Worm (Caenorhabditis elegans) whole organism, late embryonic: ENCODE data around the gene idpb-5.

Source experiments
- C08G9.2 ChIP-seq: sonication (generic microtip); optimal IDR thresholded peaks from 2 replicates; lab custom pipeline; 2016; ENCODE audit warnings: mild to moderate bottlenecking, missing genetic modification characterization, moderate library complexity, missing compliant biosample characterization
- C38D4.7 ChIP-seq: fragments of 200-800 bp; sonication (Bioruptor generic); optimal IDR thresholded peaks from 2 replicates; lab custom pipeline; 2018; ENCODE audit warnings: mild to moderate bottlenecking, missing genetic modification characterization, moderate library complexity, missing compliant biosample characterization
- F13H6.1 ChIP-seq: sonication (generic microtip); optimal IDR thresholded peaks from 2 replicates; lab custom pipeline; 2016; ENCODE audit warnings: missing genetic modification characterization, missing compliant biosample characterization
- T23F11.4 ChIP-seq: fragments of 200-800 bp; sonication (Bioruptor generic); optimal IDR thresholded peaks from 2 replicates; lab custom pipeline; 2018; ENCODE audit warnings: mild to moderate bottlenecking, missing genetic modification characterization, missing compliant biosample characterization
- Y22D7AL.16 ChIP-seq: sonication (generic microtip); optimal IDR thresholded peaks from 2 replicates; lab custom pipeline; 2016; ENCODE audit warnings: missing genetic modification characterization, missing compliant biosample characterization
- ahr-1 ChIP-seq: sonication (generic microtip); optimal IDR thresholded peaks from 2 replicates; lab custom pipeline; 2016; ENCODE audit warnings: missing genetic modification characterization, missing compliant biosample characterization
- ama-1 ChIP-seq: fragments of 150-350 bp; optimal IDR thresholded peaks from 2 replicates; lab custom pipeline; 2014
- ceh-18 ChIP-seq: sonication (generic microtip); optimal IDR thresholded peaks from 2 replicates; lab custom pipeline; 2016; ENCODE audit warnings: missing genetic modification characterization, missing compliant biosample characterization
- ceh-19 ChIP-seq: fragments of 200-800 bp; sonication (Bioruptor generic); optimal IDR thresholded peaks from 2 replicates; lab custom pipeline; 2018; ENCODE audit warnings: mild to moderate bottlenecking, missing genetic modification characterization, missing compliant biosample characterization
- ceh-2 ChIP-seq: sonication (generic microtip); optimal IDR thresholded peaks from 2 replicates; lab custom pipeline; 2016; ENCODE audit warnings: missing genotype, missing genetic modification characterization, missing compliant biosample characterization
- ceh-31 ChIP-seq: sonication (generic microtip); optimal IDR thresholded peaks from 2 replicates; lab custom pipeline; 2016; ENCODE audit warnings: missing genetic modification characterization, missing compliant biosample characterization
- ceh-6 ChIP-seq: fragments of 200-800 bp; sonication (Bioruptor generic); optimal IDR thresholded peaks from 2 replicates; lab custom pipeline; 2018; ENCODE audit warnings: mild to moderate bottlenecking, missing genetic modification characterization, missing compliant biosample characterization
- ceh-9 ChIP-seq: sonication (generic microtip); optimal IDR thresholded peaks from 2 replicates; lab custom pipeline; 2016; ENCODE audit warnings: mild to moderate bottlenecking, missing genetic modification characterization, inconsistent platforms, missing compliant biosample characterization
- elt-2 ChIP-seq: sonication (generic microtip); optimal IDR thresholded peaks from 2 replicates; lab custom pipeline; 2016; ENCODE audit warnings: missing genetic modification reagents, missing genetic modification characterization, missing compliant biosample characterization
- elt-4 ChIP-seq: sonication (generic microtip); optimal IDR thresholded peaks from 2 replicates; lab custom pipeline; 2016; ENCODE audit warnings: missing genetic modification characterization, missing compliant biosample characterization
- fax-1 ChIP-seq: sonication (generic microtip); optimal IDR thresholded peaks from 2 replicates; lab custom pipeline; 2016; ENCODE audit warnings: missing genotype, missing genetic modification characterization, missing compliant biosample characterization
- fkh-6 ChIP-seq: sonication (generic microtip); optimal IDR thresholded peaks from 2 replicates; lab custom pipeline; 2016; ENCODE audit warnings: missing genetic modification characterization, missing compliant biosample characterization
- hlh-13 ChIP-seq: fragments of 200-800 bp; sonication (Bioruptor generic); optimal IDR thresholded peaks from 2 replicates; lab custom pipeline; 2018; ENCODE audit warnings: mild to moderate bottlenecking, missing genetic modification characterization, missing compliant biosample characterization
- lin-11 ChIP-seq: fragments of 200-800 bp; sonication (Bioruptor generic); optimal IDR thresholded peaks from 2 replicates; lab custom pipeline; 2018; ENCODE audit warnings: mild to moderate bottlenecking, missing genetic modification characterization, missing compliant biosample characterization
- madf-2 ChIP-seq: sonication (generic microtip); optimal IDR thresholded peaks from 2 replicates; lab custom pipeline; 2017; ENCODE audit warnings: missing genetic modification characterization, missing compliant biosample characterization
- mec-3 ChIP-seq: sonication (generic microtip); optimal IDR thresholded peaks from 2 replicates; lab custom pipeline; 2016; ENCODE audit warnings: borderline replicate concordance, missing genetic modification characterization, missing compliant biosample characterization
- nhr-11 ChIP-seq: fragments of 150-350 bp; optimal IDR thresholded peaks from 2 replicates; lab custom pipeline; 2014; ENCODE audit warnings: missing biosample characterization, missing genetic modification characterization
- npax-4 ChIP-seq: sonication (generic microtip); optimal IDR thresholded peaks from 2 replicates; lab custom pipeline; 2016; ENCODE audit warnings: missing genetic modification characterization, missing compliant biosample characterization
- pag-3 ChIP-seq: sonication (generic microtip); optimal IDR thresholded peaks from 2 replicates; lab custom pipeline; 2016; ENCODE audit warnings: missing compliant biosample characterization, missing genetic modification characterization, borderline replicate concordance
- pax-1 ChIP-seq: fragments of 150-350 bp; optimal IDR thresholded peaks from 2 replicates; lab custom pipeline; 2014; ENCODE audit warnings: missing biosample characterization, missing genetic modification characterization
- pha-2 ChIP-seq: sonication (generic microtip); optimal IDR thresholded peaks from 2 replicates; lab custom pipeline; 2017; ENCODE audit warnings: mild to moderate bottlenecking, missing genetic modification characterization, missing compliant biosample characterization
- pqm-1 ChIP-seq: sonication (generic microtip); optimal IDR thresholded peaks from 2 replicates; lab custom pipeline; 2016; ENCODE audit warnings: missing genetic modification characterization, missing compliant biosample characterization
- ref-2 ChIP-seq: sonication (generic microtip); optimal IDR thresholded peaks from 2 replicates; lab custom pipeline; 2016; ENCODE audit warnings: missing genetic modification characterization, missing compliant biosample characterization
- sdc-2 ChIP-seq: sonication (generic microtip); optimal IDR thresholded peaks from 2 replicates; lab custom pipeline; 2016; ENCODE audit warnings: missing genotype, missing genetic modification characterization, missing compliant biosample characterization
- sox-2 ChIP-seq: fragments of 200-800 bp; sonication (Bioruptor generic); IDR thresholded peaks from 2 replicates; pipeline ENCODE4 v1.3.6; 2022; ENCODE audit warnings: missing genetic modification reagents, missing genetic modification characterization, missing compliant biosample characterization
- sox-4 ChIP-seq: sonication (generic microtip); optimal IDR thresholded peaks from 2 replicates; lab custom pipeline; 2017; ENCODE audit warnings: mild to moderate bottlenecking, missing genetic modification characterization, inconsistent platforms, missing compliant biosample characterization
- tbx-2 ChIP-seq: sonication (generic microtip); optimal IDR thresholded peaks from 2 replicates; lab custom pipeline; 2016; ENCODE audit warnings: missing genetic modification characterization, missing compliant biosample characterization
- ttx-3 ChIP-seq: sonication (generic microtip); optimal IDR thresholded peaks from 2 replicates; lab custom pipeline; 2016; ENCODE audit warnings: missing genetic modification reagents, missing genetic modification characterization, missing compliant biosample characterization
- unc-3 ChIP-seq, 2 experiments: fragments of 200-800 bp in 1 of 2; sonication (Bioruptor generic) in 1 of 2; sonication (generic microtip) in 1 of 2; conservative IDR thresholded peaks in 1 of 2; optimal IDR thresholded peaks in 1 of 2; 2 replicates each; pipeline versions ENCODE4 v1.3.6 to Lab custom; 2016 to 2022; ENCODE audit warnings: missing compliant biosample characterization in 2 of 2, missing genetic modification characterization in 2 of 2, missing genetic modification reagents in 1 of 2

idpb-5 gene

DNA sequence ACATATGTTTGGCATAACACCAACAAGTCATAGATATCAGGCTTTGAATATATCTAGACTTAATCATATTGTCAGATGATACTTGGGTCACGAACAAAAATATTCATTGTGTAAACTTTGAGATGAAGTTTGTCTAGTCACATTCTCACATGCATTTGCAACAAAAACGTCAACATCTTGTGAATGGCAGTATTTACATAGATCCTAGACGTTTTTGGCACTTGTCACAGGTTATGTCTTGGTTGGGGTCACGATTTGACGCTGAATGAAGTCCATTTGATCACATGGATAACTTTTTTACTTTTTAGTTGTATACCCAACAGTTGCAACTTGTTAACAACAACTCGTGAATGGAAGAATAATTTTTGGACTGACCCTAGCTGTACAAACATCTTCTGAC, 41.0 kb upstream of the idpb-5 start:
- TF ChIP-seq pag-3 (tag; lab: Kevin White, UChicago): no peak
- no peak for TF ChIP-seq mec-3 (tag; lab: Kevin White, UChicago)

DNA sequence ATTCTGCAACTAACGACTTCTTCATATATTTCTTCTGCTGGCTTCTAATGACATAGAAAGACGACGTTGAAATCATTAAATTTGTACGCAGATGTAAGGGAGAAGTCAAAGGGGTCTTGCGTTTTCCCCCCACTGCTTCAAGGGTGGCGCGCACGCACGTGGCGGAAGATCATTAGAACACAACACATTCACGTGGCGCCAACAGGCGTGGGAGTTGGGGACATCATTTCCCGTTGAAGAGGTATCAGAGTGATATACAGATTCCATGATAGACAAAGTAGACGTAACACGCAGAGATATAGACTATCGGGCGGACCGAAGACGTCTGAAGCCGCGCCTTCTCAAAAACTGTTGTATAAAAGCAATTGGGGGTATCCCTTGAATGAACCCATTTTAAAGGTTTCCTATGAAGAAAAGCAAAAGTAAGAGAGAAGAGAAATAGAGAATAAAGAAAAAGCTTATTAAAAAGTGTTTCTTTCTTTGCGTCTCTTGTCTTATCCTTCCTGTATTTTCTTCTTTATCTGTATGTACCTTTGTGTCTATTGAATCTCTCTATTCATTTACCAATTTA, 40.0 kb upstream of the idpb-5 start:
- TF ChIP-seq F13H6.1 (tag; lab: Kevin White, UChicago) (peak; percentile 27), elt-4 (tag; lab: Kevin White, UChicago) (no peak), unc-3 (GFP tag; conservative IDR thresholded peaks at IDR 0.05; lab: Robert Waterston, UW) (no peak), unc-3 (tag; optimal IDR thresholded peaks at IDR 0.05; lab: Kevin White, UChicago) (no peak), nhr-11 (tag; lab: Kevin White, UChicago) (no peak), ama-1 (lab: Kevin White, UChicago) (no peak), ref-2 (tag; lab: Kevin White, UChicago) (peak; percentile 3), npax-4 (tag; lab: Kevin White, UChicago) (no peak), pqm-1 (tag; lab: Kevin White, UChicago) (no peak), ceh-18 (tag; lab: Kevin White, UChicago) (peak; percentile 20)

DNA sequence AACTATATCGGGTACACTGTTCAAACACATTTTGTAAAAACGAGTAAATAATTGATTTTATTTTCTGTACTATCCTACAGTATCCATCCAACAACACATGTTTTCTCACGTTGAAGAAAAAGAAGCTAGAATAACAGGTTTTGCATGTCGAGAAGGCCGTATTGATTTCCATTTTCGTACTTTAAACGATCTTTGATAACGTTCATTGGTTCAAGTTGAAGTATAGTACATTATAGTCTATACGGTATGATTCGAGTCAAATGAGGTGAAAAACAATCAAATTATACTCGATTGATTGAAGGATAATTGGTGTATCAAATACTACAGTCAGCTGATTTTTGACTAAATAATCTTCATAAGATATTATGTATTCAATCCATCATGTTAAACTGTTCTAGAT, 38.8 kb upstream of the idpb-5 start:
- TF ChIP-seq C38D4.7 (no peak), ceh-31 (no peak), C08G9.2 (tag; lab: Kevin White, UChicago) (no peak), ahr-1 (tag; lab: Kevin White, UChicago) (no peak), pqm-1 (tag; lab: Kevin White, UChicago) (no peak), Y22D7AL.16 (tag; lab: Kevin White, UChicago) (no peak), mec-3 (tag; lab: Kevin White, UChicago) (no peak), pha-2 (tag; lab: Kevin White, UChicago) (no peak), lin-11 (tag; lab: Kevin White, UChicago) (no peak), unc-3 (GFP tag; conservative IDR thresholded peaks at IDR 0.05; lab: Robert Waterston, UW) (no peak), unc-3 (tag; optimal IDR thresholded peaks at IDR 0.05; lab: Kevin White, UChicago) (no peak), ceh-6 (GFP tag; lab: Kevin White, UChicago) (no peak), ceh-18 (tag; lab: Kevin White, UChicago) (no peak), ttx-3 (no peak), hlh-13 (GFP tag; lab: Kevin White, UChicago) (no peak), ceh-19 (no peak), F13H6.1 (tag; lab: Kevin White, UChicago) (no peak), madf-2 (no peak), sox-2 (GFP tag; lab: Robert Waterston, UW) (no peak)

DNA sequence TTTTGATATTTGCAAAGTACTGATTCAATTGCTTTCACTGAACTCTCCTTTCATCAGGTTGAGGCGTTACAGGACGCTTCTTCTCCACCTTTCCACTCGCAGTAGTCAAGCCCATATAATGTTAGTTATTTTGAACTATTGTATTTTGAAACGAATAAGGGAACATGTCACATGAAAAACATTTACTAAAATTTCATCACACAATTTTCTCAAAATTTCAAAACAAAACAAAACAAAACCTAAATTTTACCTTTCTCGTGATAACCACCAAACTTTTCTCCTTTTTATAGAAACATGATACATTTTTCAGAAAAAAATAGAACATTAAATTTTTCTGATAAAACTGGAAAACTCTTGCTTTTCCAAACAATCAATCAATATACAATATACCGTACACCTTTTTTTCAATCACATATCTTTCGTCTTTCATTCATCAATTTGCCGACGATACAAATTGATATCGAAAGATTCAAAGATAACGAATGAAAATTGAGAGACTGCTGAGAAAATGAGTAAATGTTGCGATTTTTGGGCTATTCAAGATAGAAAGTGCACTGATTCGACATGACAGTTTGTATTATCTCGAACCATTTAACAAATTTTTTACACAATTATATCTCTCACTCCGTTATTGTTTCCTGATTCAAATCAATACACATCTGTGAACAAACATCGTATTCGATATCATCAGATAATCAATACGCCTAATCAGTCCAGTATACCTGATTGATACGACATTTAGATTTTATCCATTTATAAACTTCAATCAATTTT, 38.1 kb upstream of the idpb-5 start:
- peak; percentile 40 for TF ChIP-seq elt-2
- TF ChIP-seq T23F11.4: no peak
- no peak for TF ChIP-seq fax-1 (tag; lab: Kevin White, UChicago)

DNA sequence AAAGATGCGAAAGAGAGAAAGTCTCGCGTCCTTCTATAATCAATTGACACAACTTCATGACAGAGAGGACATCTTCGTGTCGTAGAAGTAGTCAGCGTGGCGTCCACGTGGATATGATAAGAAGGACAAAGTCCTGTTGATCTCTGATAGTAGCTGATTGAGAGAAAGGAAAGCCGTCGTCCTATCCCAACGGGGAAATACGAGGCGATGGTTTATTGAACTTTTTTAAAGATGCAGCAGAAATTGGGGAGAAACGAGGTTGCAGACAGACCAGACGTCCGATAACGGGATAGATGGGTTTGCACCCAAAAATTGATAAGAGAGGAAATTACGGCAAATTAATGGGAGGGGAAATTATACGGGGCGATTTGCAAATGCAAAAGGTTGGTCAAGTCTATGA, 36.8 kb upstream of the idpb-5 start:
- no peak for TF ChIP-seq sox-4
- TF ChIP-seq sdc-2 (tag; lab: Kevin White, UChicago): no peak
- no peak for TF ChIP-seq fkh-6 (tag; lab: Kevin White, UChicago)
- no peak for TF ChIP-seq pax-1 (tag; lab: Kevin White, UChicago)
- no peak for TF ChIP-seq fax-1 (tag; lab: Kevin White, UChicago)
- TF ChIP-seq unc-3 (GFP tag; conservative IDR thresholded peaks at IDR 0.05; lab: Robert Waterston, UW): no peak
- TF ChIP-seq unc-3 (tag; optimal IDR thresholded peaks at IDR 0.05; lab: Kevin White, UChicago): no peak
- no peak for TF ChIP-seq ceh-2
- TF ChIP-seq tbx-2 (tag; lab: Kevin White, UChicago): no peak
- TF ChIP-seq ceh-9 (tag; lab: Kevin White, UChicago): no peak
- TF ChIP-seq, all 69 proteins: peak for 0
